Worm (Caenorhabditis elegans) whole organism, midembryonic: ENCODE measurements around the gene F41F3.9.

Source experiments
- T22C8.4 ChIP-seq: fragments of 200-800 bp; sonication (Bioruptor generic); IDR thresholded peaks from 2 replicates; pipeline ENCODE4 v1.3.6; 2022; ENCODE audit warnings: missing genetic modification characterization, missing compliant biosample characterization
- cog-1 ChIP-seq: sonication (generic microtip); optimal IDR thresholded peaks from 2 replicates; lab custom pipeline; 2016; ENCODE audit warnings: missing genetic modification characterization, missing compliant biosample characterization
- flt-1 ChIP-seq: fragments of 200-800 bp; sonication (Bioruptor generic); IDR thresholded peaks from 2 replicates; pipeline ENCODE4 v1.3.6; 2022; ENCODE audit warnings: missing genetic modification characterization, missing compliant biosample characterization
- klf-2 ChIP-seq: fragments of 200-800 bp; sonication (Bioruptor generic); conservative IDR thresholded peaks from 2 replicates; pipeline ENCODE4 v1.3.6; 2022; ENCODE audit warnings: missing genetic modification reagents, missing genetic modification characterization, missing compliant biosample characterization
- med-1 ChIP-seq: sonication (generic microtip); optimal IDR thresholded peaks from 2 replicates; lab custom pipeline; 2017; ENCODE audit warnings: missing genetic modification characterization, mild to moderate bottlenecking, missing compliant biosample characterization, antibody characterized with exemption, missing genetic modification reagents; ENCODE audit not compliant: insufficient read depth
- ref-1 ChIP-seq: fragments of 200-800 bp; sonication (Bioruptor generic); conservative IDR thresholded peaks from 2 replicates; pipeline ENCODE4 v1.3.6; 2022; ENCODE audit warnings: missing genetic modification reagents, missing genetic modification characterization, missing compliant biosample characterization

DNA sequence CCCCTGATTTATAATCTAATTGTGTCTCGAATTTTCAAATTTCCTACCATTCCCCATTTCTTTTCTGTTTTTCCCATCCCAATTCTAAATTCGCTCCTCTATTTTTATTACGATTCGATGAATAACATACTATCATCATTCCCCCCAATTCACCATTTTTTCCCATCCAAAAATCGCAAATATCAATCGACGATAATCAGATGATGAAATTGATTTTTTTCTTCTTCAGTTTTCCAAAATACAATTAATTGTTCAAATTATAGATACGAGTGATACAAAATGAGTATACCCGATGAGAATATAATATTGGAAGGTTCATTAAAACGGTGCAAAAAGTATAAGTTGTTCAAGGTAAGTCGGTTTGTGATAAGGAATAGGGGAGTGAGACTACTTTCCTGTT is 12.6 kb upstream of the F41F3.9 start, which contains the start of gene soc-1:
- TF ChIP-seq flt-1 (GFP tag; lab: Robert Waterston, UW) (no peak), ref-1 (no peak), T22C8.4 (GFP tag; lab: Robert Waterston, UW) (no peak), med-1 (no peak), cog-1 (tag; lab: Kevin White, UChicago) (no peak), klf-2 (no peak)
